Worm (Caenorhabditis elegans) whole organism, L4 larva: ENCODE data around the gene nas-16.

ENCODE experiments used
- F37D6.2 ChIP-seq: sonication (generic microtip); optimal IDR thresholded peaks from 2 replicates; lab custom pipeline; 2016; ENCODE audit warnings: mild to moderate bottlenecking, missing genetic modification characterization, missing compliant biosample characterization
- ama-1 ChIP-seq: fragments of 150-350 bp; optimal IDR thresholded peaks from 2 replicates; lab custom pipeline; 2014; ENCODE audit warnings: inconsistent platforms, mixed read lengths
- ceh-82 ChIP-seq: sonication (generic microtip); optimal IDR thresholded peaks from 2 replicates; lab custom pipeline; 2017; ENCODE audit warnings: missing biosample characterization, missing genetic modification characterization
- gei-8 ChIP-seq: fragments of 200-800 bp; sonication (Bioruptor generic); optimal IDR thresholded peaks from 2 replicates; lab custom pipeline; 2018; ENCODE audit warnings: mild to moderate bottlenecking, missing genetic modification characterization, missing compliant biosample characterization
- hlh-30 ChIP-seq: sonication (generic microtip); optimal IDR thresholded peaks from 2 replicates; lab custom pipeline; 2017; ENCODE audit warnings: antibody characterized with exemption, mild to moderate bottlenecking, missing genetic modification characterization, missing compliant biosample characterization; ENCODE audit not compliant: insufficient read depth
- lin-13 ChIP-seq: fragments of 150-350 bp; optimal IDR thresholded peaks from 2 replicates; lab custom pipeline; 2014; ENCODE audit warnings: missing biosample characterization, missing genetic modification reagents, missing genetic modification characterization
- lir-3 ChIP-seq: sonication (generic microtip); optimal IDR thresholded peaks from 2 replicates; lab custom pipeline; 2016; ENCODE audit warnings: mild to moderate bottlenecking, missing genetic modification characterization, missing compliant biosample characterization
- madf-9 ChIP-seq: fragments of 200-800 bp; sonication (Bioruptor generic); conservative IDR thresholded peaks from 2 replicates; pipeline ENCODE4 v1.3.6; 2022; ENCODE audit warnings: missing genetic modification reagents, missing genetic modification characterization, missing compliant biosample characterization
- mdl-1 ChIP-seq, 2 experiments: fragments of 150-350 bp in 1 of 2; sonication (generic microtip) in 1 of 2; optimal IDR thresholded peaks; 2 replicates each; lab custom pipeline; 2014 to 2017; ENCODE audit warnings: missing biosample characterization in 2 of 2, missing genetic modification characterization in 2 of 2
- nhr-25 ChIP-seq: sonication (generic microtip); optimal IDR thresholded peaks from 2 replicates; lab custom pipeline; 2017; ENCODE audit warnings: missing genetic modification characterization, mild to moderate bottlenecking, missing compliant biosample characterization, antibody characterized with exemption, moderate library complexity, borderline replicate concordance; ENCODE audit not compliant: insufficient read depth
- pqm-1 ChIP-seq: sonication (generic microtip); optimal IDR thresholded peaks from 2 replicates; lab custom pipeline; 2017; ENCODE audit warnings: missing biosample characterization, missing genetic modification characterization
- saeg-2 ChIP-seq: fragments of 200-800 bp; sonication (Bioruptor generic); IDR thresholded peaks from 2 replicates; pipeline ENCODE4 v1.3.6; 2022; ENCODE audit warnings: missing genetic modification reagents, missing genetic modification characterization, missing compliant biosample characterization
- set-16 ChIP-seq: fragments of 200-800 bp; sonication (Bioruptor generic); IDR thresholded peaks from 2 replicates; pipeline ENCODE4 v1.3.6; 2022; ENCODE audit warnings: missing genetic modification reagents, missing genetic modification characterization, missing compliant biosample characterization
- ztf-11 ChIP-seq: fragments of 150-350 bp; optimal IDR thresholded peaks from 2 replicates; lab custom pipeline; 2014; ENCODE audit warnings: missing biosample characterization, missing genetic modification characterization

ce11 chrV:11386428-11386827, 5.7 kb upstream of the nas-16 start, which contains the start of gene F55C10.4:
- TF ChIP-seq mdl-1 (tag; optimal IDR thresholded peaks at IDR 0.05; lab: Kevin White, UChicago) (no peak), gei-8 (GFP tag; lab: Kevin White, UChicago) (no peak), lir-3 (tag; lab: Kevin White, UChicago) (no peak), lin-13 (no peak), ceh-82 (tag; lab: Kevin White, UChicago) (no peak), madf-9 (no peak), F37D6.2 (tag; lab: Kevin White, UChicago) (no peak), set-16 (GFP tag; lab: Robert Waterston, UW) (no peak), ztf-11 (tag; lab: Kevin White, UChicago) (no peak), ama-1 (lab: Kevin White, UChicago) (no peak), hlh-30 (tag; lab: Kevin White, UChicago) (no peak), pqm-1 (no peak), saeg-2 (GFP tag; lab: Robert Waterston, UW) (no peak), nhr-25 (tag; lab: Kevin White, UChicago) (no peak)
